Worm (Caenorhabditis elegans): ENCODE measurements around the gene C28G1.10.

DNA sequence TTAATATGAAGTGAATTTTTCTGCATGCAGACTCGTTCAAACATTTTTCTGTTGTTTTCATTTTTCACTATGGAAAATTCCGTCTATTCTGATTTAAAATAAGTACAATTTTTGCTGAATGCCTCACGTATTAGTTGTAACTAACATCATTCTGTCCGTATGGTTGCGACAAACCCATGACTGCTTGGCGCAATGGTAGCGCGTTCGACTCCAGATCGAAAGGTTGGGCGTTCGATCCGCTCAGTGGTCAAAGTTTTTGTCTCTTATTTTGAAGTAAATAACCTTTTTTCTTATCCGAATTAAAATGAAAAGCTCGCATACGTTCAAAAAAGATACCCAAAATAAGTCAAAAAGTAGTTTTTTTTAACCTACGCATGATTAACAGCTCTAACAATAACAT lies 30.2 kb downstream of the C28G1.10 start:
- TF ChIP-seq him-1 (tag; optimal IDR thresholded peaks at IDR 0.05) (no peak), dao-5 (tag; optimal IDR thresholded peaks at IDR 0.05) (no peak)
